Worm (Caenorhabditis elegans) whole organism, mixed stage, embryonic: ENCODE data around the gene btb-4.
"Not testable (repeated sequence)": the region's sequence is repeated elsewhere in the genome, so short reads cannot be mapped to it uniquely, and the experiment has no call there.

Experiments
- M03D4.4 ChIP-seq: sonication (generic microtip); optimal IDR thresholded peaks from 2 replicates; lab custom pipeline; 2017; ENCODE audit warnings: mild to moderate bottlenecking, missing genetic modification characterization, missing compliant biosample characterization
- bed-3 ChIP-seq: fragments of 200-800 bp; sonication (Bioruptor generic); optimal IDR thresholded peaks from 3 replicates; lab custom pipeline; 2018; ENCODE audit warnings: mild to moderate bottlenecking, missing genetic modification characterization, moderate library complexity, missing compliant biosample characterization
- blmp-1 ChIP-seq: fragments of 150-350 bp; optimal IDR thresholded peaks from 2 replicates; lab custom pipeline; 2014; ENCODE audit warnings: missing biosample characterization, missing genetic modification characterization
- elt-3 ChIP-seq: fragments of 150-350 bp; optimal IDR thresholded peaks from 2 replicates; lab custom pipeline; 2014; ENCODE audit warnings: missing biosample characterization, missing genetic modification characterization
- lin-13 ChIP-seq: fragments of 150-350 bp; optimal IDR thresholded peaks from 2 replicates; lab custom pipeline; 2014; ENCODE audit warnings: missing biosample characterization, missing genetic modification characterization
- lsy-2 ChIP-seq: fragments of 150-350 bp; optimal IDR thresholded peaks from 2 replicates; lab custom pipeline; 2014; ENCODE audit warnings: missing biosample characterization, missing genetic modification characterization
- mab-5 ChIP-seq: fragments of 150-350 bp; optimal IDR thresholded peaks from 2 replicates; lab custom pipeline; 2014; ENCODE audit warnings: missing biosample characterization, missing genetic modification characterization
- nhr-2 ChIP-seq: fragments of 150-350 bp; optimal IDR thresholded peaks from 2 replicates; lab custom pipeline; 2014; ENCODE audit warnings: missing biosample characterization, missing genetic modification characterization
- nhr-28 ChIP-seq: fragments of 150-350 bp; optimal IDR thresholded peaks from 2 replicates; lab custom pipeline; 2014; ENCODE audit warnings: missing biosample characterization, missing genetic modification characterization
- pha-4 ChIP-seq: fragments of 150-350 bp; optimal IDR thresholded peaks from 2 replicates; lab custom pipeline; 2018; ENCODE audit warnings: missing biosample characterization, missing genetic modification reagents, missing genetic modification characterization
- snpc-4 ChIP-seq: fragments of 150-350 bp; optimal IDR thresholded peaks from 2 replicates; lab custom pipeline; 2014; ENCODE audit warnings: missing biosample characterization, missing genetic modification characterization
- sptf-1 ChIP-seq: sonication (generic microtip); optimal IDR thresholded peaks from 2 replicates; lab custom pipeline; 2017; ENCODE audit warnings: mild to moderate bottlenecking, missing genetic modification characterization, moderate library complexity, missing compliant biosample characterization
- unc-62 ChIP-seq: fragments of 150-350 bp; optimal IDR thresholded peaks from 2 replicates; lab custom pipeline; 2014; ENCODE audit warnings: missing biosample characterization, missing genetic modification reagents, missing genetic modification characterization

ce11 chrII:2067451-2068021 lies 35.4 kb downstream of the btb-4 start, which contains the start of gene F07E5.12:
- not testable (repeated sequence) for TF ChIP-seq pha-4; blmp-1; M03D4.4 (tag; lab: Kevin White, UChicago); snpc-4 (tag; lab: Kevin White, UChicago); bed-3 (GFP tag; lab: Kevin White, UChicago); lsy-2 (tag; lab: Kevin White, UChicago); nhr-28 (tag; lab: Kevin White, UChicago); lin-13; mab-5; sptf-1 (tag; lab: Kevin White, UChicago); unc-62 (GFP tag; lab: Kevin White, UChicago); elt-3 (tag; lab: Kevin White, UChicago); nhr-2 (tag; lab: Kevin White, UChicago)
